Worm (Caenorhabditis elegans) whole organism, L4 larva: ENCODE data around the gene C18G1.9.

Experiments
- F37D6.2 ChIP-seq: sonication (generic microtip); optimal IDR thresholded peaks from 2 replicates; lab custom pipeline; 2016; ENCODE audit warnings: mild to moderate bottlenecking, missing genetic modification characterization, missing compliant biosample characterization
- F44E2.7 ChIP-seq: fragments of 200-800 bp; sonication (Bioruptor generic); IDR thresholded peaks from 2 replicates; pipeline ENCODE4 v2.1.2; 2022; ENCODE audit warnings: missing genetic modification characterization, missing compliant biosample characterization
- R02D3.7 ChIP-seq: fragments of 150-350 bp; sonication (generic microtip); optimal IDR thresholded peaks from 3 replicates; lab custom pipeline; 2014; ENCODE audit warnings: missing biosample characterization, missing genetic modification characterization
- T20F7.1 ChIP-seq: fragments of 200-800 bp; sonication (Bioruptor generic); optimal IDR thresholded peaks from 2 replicates; lab custom pipeline; 2018; ENCODE audit warnings: mild to moderate bottlenecking, missing genetic modification characterization, missing compliant biosample characterization
- T26A8.4 ChIP-seq: fragments of 200-800 bp; sonication (Bioruptor generic); IDR thresholded peaks from 2 replicates; pipeline ENCODE4 v1.3.6; 2022; ENCODE audit warnings: missing genetic modification characterization, missing compliant biosample characterization
- Y105C5A.15 ChIP-seq: fragments of 200-800 bp; sonication (Bioruptor generic); IDR thresholded peaks from 2 replicates; pipeline ENCODE4 v1.3.6; 2022; ENCODE audit warnings: missing genetic modification characterization, missing compliant biosample characterization
- aha-1 ChIP-seq: fragments of 150-350 bp; peaks from one replicate; lab custom pipeline; 2014; ENCODE audit warnings: missing biosample characterization, missing genetic modification characterization
- attf-4 ChIP-seq: sonication (generic microtip); optimal IDR thresholded peaks from 3 replicates; lab custom pipeline; 2017; ENCODE audit warnings: missing biosample characterization, missing genetic modification characterization
- ceh-44 ChIP-seq: fragments of 200-800 bp; sonication (Bioruptor generic); IDR thresholded peaks from 2 replicates; pipeline ENCODE4 v1.3.6; 2022; ENCODE audit warnings: missing genetic modification reagents, missing genetic modification characterization, missing compliant biosample characterization
- cey-2 ChIP-seq: sonication (generic microtip); optimal IDR thresholded peaks from 3 replicates; lab custom pipeline; 2017; ENCODE audit warnings: missing genetic modification characterization, mild to moderate bottlenecking, missing compliant biosample characterization, antibody characterized with exemption, borderline replicate concordance; ENCODE audit not compliant: insufficient read depth
- daf-12 ChIP-seq: fragments of 150-350 bp; optimal IDR thresholded peaks from 2 replicates; lab custom pipeline; 2014; ENCODE audit warnings: missing biosample characterization, missing genetic modification reagents, missing genetic modification characterization
- daf-16 ChIP-seq, 3 experiments: sonication (generic microtip); optimal IDR thresholded peaks; 2 replicates each; lab custom pipeline; 2016 to 2017; ENCODE audit warnings: missing genetic modification characterization in 3 of 3, missing genetic modification reagents in 3 of 3, mild to moderate bottlenecking in 2 of 3, missing compliant biosample characterization in 2 of 3, missing biosample characterization in 1 of 3, moderate library complexity in 1 of 3
- daf-19 ChIP-seq: fragments of 200-800 bp; sonication (Bioruptor generic); conservative IDR thresholded peaks from 2 replicates; pipeline ENCODE4 v1.3.6; 2022; ENCODE audit warnings: missing genetic modification characterization, missing compliant biosample characterization
- dmd-8 ChIP-seq: fragments of 200-800 bp; sonication (Bioruptor generic); IDR thresholded peaks from 2 replicates; pipeline ENCODE4 v1.3.6; 2022; ENCODE audit warnings: missing genetic modification characterization, missing compliant biosample characterization
- dve-1 ChIP-seq: sonication (generic microtip); optimal IDR thresholded peaks from 2 replicates; lab custom pipeline; 2017; ENCODE audit warnings: antibody characterized with exemption, mild to moderate bottlenecking, missing genetic modification characterization, missing compliant biosample characterization; ENCODE audit not compliant: insufficient read depth
- egl-43 ChIP-seq: fragments of 200-800 bp; sonication (Bioruptor generic); IDR thresholded peaks from 2 replicates; pipeline ENCODE4 v1.3.6; 2022; ENCODE audit warnings: missing genetic modification reagents, missing genetic modification characterization, missing compliant biosample characterization
- fos-1 ChIP-seq: fragments of 150-350 bp; optimal IDR thresholded peaks from 2 replicates; lab custom pipeline; 2014; ENCODE audit warnings: missing biosample characterization, missing genetic modification characterization
- hlh-11 ChIP-seq: fragments of 200-800 bp; sonication (Bioruptor generic); optimal IDR thresholded peaks from 2 replicates; lab custom pipeline; 2018; ENCODE audit warnings: mild to moderate bottlenecking, missing genetic modification characterization, missing compliant biosample characterization
- lin-38 ChIP-seq: fragments of 200-800 bp; sonication (Bioruptor generic); IDR thresholded peaks from 2 replicates; pipeline ENCODE4 v1.3.6; 2022; ENCODE audit warnings: missing genetic modification reagents, missing genetic modification characterization, missing compliant biosample characterization
- madf-9 ChIP-seq: fragments of 200-800 bp; sonication (Bioruptor generic); conservative IDR thresholded peaks from 2 replicates; pipeline ENCODE4 v1.3.6; 2022; ENCODE audit warnings: missing genetic modification reagents, missing genetic modification characterization, missing compliant biosample characterization
- nhr-11 ChIP-seq: fragments of 150-350 bp; optimal IDR thresholded peaks from 2 replicates; lab custom pipeline; 2014; ENCODE audit warnings: missing biosample characterization, missing genetic modification characterization
- nhr-111 ChIP-seq: fragments of 200-800 bp; sonication (Bioruptor generic); optimal IDR thresholded peaks from 2 replicates; lab custom pipeline; 2018; ENCODE audit warnings: mild to moderate bottlenecking, missing genetic modification characterization, missing compliant biosample characterization
- nhr-25 ChIP-seq: sonication (generic microtip); optimal IDR thresholded peaks from 2 replicates; lab custom pipeline; 2017; ENCODE audit warnings: missing genetic modification characterization, mild to moderate bottlenecking, missing compliant biosample characterization, antibody characterized with exemption, moderate library complexity, borderline replicate concordance; ENCODE audit not compliant: insufficient read depth
- nhr-28 ChIP-seq: fragments of 150-350 bp; optimal IDR thresholded peaks from 2 replicates; lab custom pipeline; 2014; ENCODE audit warnings: missing biosample characterization, missing genetic modification characterization
- nhr-41 ChIP-seq: fragments of 200-800 bp; sonication (Bioruptor generic); IDR thresholded peaks from 2 replicates; pipeline ENCODE4 v1.3.6; 2022; ENCODE audit warnings: missing genetic modification reagents, missing genetic modification characterization, missing compliant biosample characterization
- nhr-76 ChIP-seq: fragments of 150-350 bp; optimal IDR thresholded peaks from 2 replicates; lab custom pipeline; 2014; ENCODE audit warnings: missing biosample characterization, missing genetic modification characterization
- pha-4 ChIP-seq, 2 experiments: fragments of 150-350 bp in 1 of 2; fragments of 200-800 bp in 1 of 2; sonication (Bioruptor generic) in 1 of 2; IDR thresholded peaks in 1 of 2; optimal IDR thresholded peaks in 1 of 2; 2 replicates each; pipeline versions ENCODE4 v1.3.6 to Lab custom; 2014 to 2022; ENCODE audit warnings: missing genetic modification characterization in 2 of 2, missing genetic modification reagents in 2 of 2, missing biosample characterization in 1 of 2, missing compliant biosample characterization in 1 of 2
- php-3 ChIP-seq: fragments of 200-800 bp; sonication (Bioruptor generic); IDR thresholded peaks from 2 replicates; pipeline ENCODE4 v1.3.6; 2022; ENCODE audit warnings: missing genetic modification reagents, missing genetic modification characterization, missing compliant biosample characterization
- pqm-1 ChIP-seq: sonication (generic microtip); optimal IDR thresholded peaks from 2 replicates; lab custom pipeline; 2017; ENCODE audit warnings: missing biosample characterization, missing genetic modification characterization
- rbr-2 ChIP-seq: sonication (generic microtip); optimal IDR thresholded peaks from 2 replicates; lab custom pipeline; 2016; ENCODE audit warnings: missing genotype, missing genetic modification characterization, missing compliant biosample characterization
- snpc-1.2 ChIP-seq: fragments of 200-800 bp; sonication (Bioruptor generic); IDR thresholded peaks from 2 replicates; pipeline ENCODE4 v1.3.6; 2022; ENCODE audit warnings: missing genetic modification reagents, missing genetic modification characterization, missing compliant biosample characterization
- snpc-4 ChIP-seq: fragments of 150-350 bp; optimal IDR thresholded peaks from 2 replicates; lab custom pipeline; 2014; ENCODE audit warnings: missing biosample characterization, missing genetic modification characterization
- zip-11 ChIP-seq: fragments of 200-800 bp; sonication (Bioruptor generic); IDR thresholded peaks from 2 replicates; pipeline ENCODE4 v1.3.6; 2022; ENCODE audit warnings: missing genetic modification characterization, missing compliant biosample characterization
- ztf-7 ChIP-seq: fragments of 150-350 bp; optimal IDR thresholded peaks from 2 replicates; lab custom pipeline; 2014; ENCODE audit warnings: missing biosample characterization, missing genetic modification characterization

Gene C18G1.9

ce11 chrV:4754123-4754522, 15.4 kb downstream of the C18G1.9 start, which contains the start of gene hil-4 (continued):
- TF ChIP-seq aha-1 (tag; lab: Kevin White, UChicago) (peak; percentile 73), lin-38 (GFP tag; lab: Robert Waterston, UW) (peak; percentile 22; the same call in 1 of the 2 replicates), attf-4 (tag; lab: Kevin White, UChicago) (no peak), cey-2 (tag; lab: Kevin White, UChicago) (no peak), snpc-1.2 (0 out of 2 replicates have a peak, but pooled peaks have one; percentile 25), nhr-11 (no peak), madf-9 (GFP tag; lab: Robert Waterston, UW) (no peak), ceh-44 (peak; percentile 54; the same call in 1 of the 2 replicates)

DNA sequence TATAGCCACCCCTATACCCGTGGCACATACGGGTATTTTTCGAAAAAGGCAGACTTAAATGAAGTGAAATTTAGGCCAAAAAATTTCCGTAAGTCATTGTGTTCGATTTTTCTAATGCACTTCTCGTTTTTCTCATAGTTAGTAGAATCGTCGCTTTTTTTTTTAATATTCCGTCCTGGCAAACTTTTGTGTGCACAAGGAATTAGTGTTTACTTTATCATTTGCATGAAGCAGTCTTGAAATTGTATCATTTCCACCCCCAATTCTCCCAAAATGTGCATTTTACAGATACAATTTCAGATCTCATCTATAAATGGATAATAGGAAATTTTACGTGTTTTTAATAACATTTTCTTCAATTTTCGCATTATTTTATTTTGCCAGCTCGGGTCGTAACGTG, 19.2 kb downstream of the C18G1.9 start, which contains the start of gene C18G1.6:
C18G1.6 (plus strand) TSS at position 301 of the 400 bp plus-strand sequence.
- TF ChIP-seq nhr-76 (tag; lab: Kevin White, UChicago) (no peak), egl-43 (no peak), T20F7.1 (GFP tag; lab: Kevin White, UChicago) (no peak), fos-1 (tag; lab: Kevin White, UChicago) (no peak), php-3 (GFP tag; lab: Robert Waterston, UW) (no peak), daf-12 (tag; lab: Kevin White, UChicago) (no peak), nhr-11 (no peak)
- TF ChIP-seq, all 104 proteins: peak for 0

- no peak for TF ChIP-seq rbr-2 (tag; lab: Kevin White, UChicago)
- TF ChIP-seq pha-4 (GFP tag; IDR thresholded peaks at IDR 0.05; lab: Robert Waterston, UW), result no peak
- no peak for TF ChIP-seq pha-4 (tag; optimal IDR thresholded peaks at IDR 0.05; lab: Kevin White, UChicago)
- TF ChIP-seq dmd-8 (GFP tag; lab: Robert Waterston, UW), result no peak
- TF ChIP-seq T20F7.1 (GFP tag; lab: Kevin White, UChicago), result no peak
- no peak for TF ChIP-seq nhr-41 (GFP tag; lab: Robert Waterston, UW)
- no peak for TF ChIP-seq F44E2.7 (GFP tag; lab: Robert Waterston, UW)
- no peak for TF ChIP-seq Y105C5A.15 (GFP tag; lab: Robert Waterston, UW)
- TF ChIP-seq nhr-25, result no peak
- TF ChIP-seq nhr-11, result no peak
- TF ChIP-seq ztf-7, result no peak
- TF ChIP-seq T26A8.4 (GFP tag; lab: Robert Waterston, UW), result no peak
- no peak for TF ChIP-seq zip-11 (GFP tag; lab: Robert Waterston, UW)
- TF ChIP-seq hlh-11 (tag; lab: Kevin White, UChicago), result no peak
- no peak for TF ChIP-seq daf-19 (GFP tag; lab: Robert Waterston, UW)
- TF ChIP-seq, all 104 proteins: peak for 0
Measured at ce11 chrV:4745269-4745668, 24.3 kb downstream of the C18G1.9 start, which contains the start of gene C18G1.7. TSS of gene C18G1.7 (plus strand) at chrV:4745569.

ce11 chrV:4742190-4742589, 27.3 kb downstream of the C18G1.9 start, which contains the start of gene ugt-61:
TSS of gene ugt-61 (plus strand) at chrV:4742422.
- no peak for TF ChIP-seq nhr-111 (GFP tag; lab: Kevin White, UChicago)
- peak; percentile 29 for TF ChIP-seq dve-1 (tag; lab: Kevin White, UChicago)
- no peak for TF ChIP-seq daf-16 (GFP tag; optimal IDR thresholded peaks at IDR 0.05; lab: Kevin White, UChicago)
- TF ChIP-seq daf-16 (tag; optimal IDR thresholded peaks at IDR 0.05; lab: Kevin White, UChicago), result peak; percentile 48
- no peak for TF ChIP-seq F37D6.2 (tag; lab: Kevin White, UChicago)
- peak; percentile 17 for TF ChIP-seq hlh-11 (tag; lab: Kevin White, UChicago)
- TF ChIP-seq snpc-4 (tag; lab: Kevin White, UChicago), result no peak
- peak; percentile 49 for TF ChIP-seq pqm-1 (tag; lab: Kevin White, UChicago)
- TF ChIP-seq pha-4 (GFP tag; IDR thresholded peaks at IDR 0.05; lab: Robert Waterston, UW), result no peak
- peak; percentile 44 for TF ChIP-seq pha-4 (tag; optimal IDR thresholded peaks at IDR 0.05; lab: Kevin White, UChicago)
- no peak for TF ChIP-seq R02D3.7
- TF ChIP-seq nhr-28 (tag; lab: Kevin White, UChicago), result peak; percentile 78
- TF ChIP-seq, all 104 proteins: peak for 6
